Worm (Caenorhabditis elegans): ENCODE results near the gene lact-8.

ce11 chrV:11078104-11078724 is 15.2 kb downstream of the lact-8 start, which contains the start of gene act-2:
- TF ChIP-seq hmg-1.2 (GFP tag; IDR thresholded peaks at IDR 0.05) (peak; percentile 40; the same call in 1 of the 2 replicates), ceh-91 (GFP tag; IDR thresholded peaks at IDR 0.05) (peak; percentile 86), madf-8 (GFP tag; conservative IDR thresholded peaks at IDR 0.05) (peak; percentile 84), F52B5.7 (tag; optimal IDR thresholded peaks at IDR 0.05) (no peak), unc-62 (GFP tag; optimal IDR thresholded peaks at IDR 0.05) (no peak)
